Fruit fly (Drosophila melanogaster) whole organism, embryonic: ENCODE results near the gene CG31365.

ENCODE experiments used
- CG10209 ChIP-seq: fragments of 200-800 bp; sonication (Bioruptor generic); optimal IDR thresholded peaks from 3 replicates; lab custom pipeline; 2017; ENCODE audit warnings: missing biosample characterization, mild to moderate bottlenecking, missing genetic modification characterization, missing genetic modification reagents
- CG10959 ChIP-seq: fragments of 200-800 bp; sonication (Bioruptor generic); IDR thresholded peaks from 2 replicates; pipeline ENCODE4 v1.3.6; 2022; ENCODE audit warnings: missing biosample characterization, missing genetic modification characterization
- CG11695 ChIP-seq: fragments of 200-800 bp; sonication (Bioruptor generic); IDR thresholded peaks from 3 replicates; pipeline ENCODE4 v1.3.6; 2022; ENCODE audit warnings: missing biosample characterization, missing genetic modification characterization
- CG12391 ChIP-seq: fragments of 200-800 bp; sonication (Bioruptor generic); optimal IDR thresholded peaks from 3 replicates; lab custom pipeline; 2018; ENCODE audit warnings: missing biosample characterization, mild to moderate bottlenecking, missing genetic modification characterization, moderate library complexity
- CG12942 ChIP-seq: fragments of 200-800 bp; sonication (Bioruptor generic); optimal IDR thresholded peaks from 3 replicates; lab custom pipeline; 2016; ENCODE audit warnings: missing biosample characterization, missing genetic modification characterization
- CG13424 ChIP-seq: fragments of 200-800 bp; sonication (Bioruptor generic); optimal IDR thresholded peaks from 2 replicates; lab custom pipeline; 2019; ENCODE audit warnings: missing biosample characterization, mild to moderate bottlenecking, missing genetic modification characterization, moderate library complexity
- CG13624 ChIP-seq: fragments of 200-800 bp; sonication (Bioruptor generic); optimal IDR thresholded peaks from 2 replicates; lab custom pipeline; 2016; ENCODE audit warnings: missing biosample characterization, missing genetic modification characterization
- CG17385 ChIP-seq: fragments of 200-800 bp; sonication (Bioruptor generic); optimal IDR thresholded peaks from 3 replicates; lab custom pipeline; 2018; ENCODE audit warnings: missing biosample characterization, mild to moderate bottlenecking, missing genetic modification characterization
- CG17802 ChIP-seq: fragments of 200-800 bp; sonication (Bioruptor generic); optimal IDR thresholded peaks from 2 replicates; lab custom pipeline; 2018; ENCODE audit warnings: missing biosample characterization, mild to moderate bottlenecking, missing genetic modification characterization, moderate library complexity
- CG17829 ChIP-seq: fragments of 200-800 bp; optimal IDR thresholded peaks from 2 replicates; lab custom pipeline; 2019; ENCODE audit warnings: missing biosample characterization, mild to moderate bottlenecking, missing genetic modification characterization, moderate library complexity
- CG1792 ChIP-seq: fragments of 200-800 bp; sonication (Bioruptor generic); optimal IDR thresholded peaks from 2 replicates; lab custom pipeline; 2016; ENCODE audit warnings: missing biosample characterization, missing genetic modification characterization
- CG18262 ChIP-seq: fragments of 200-800 bp; optimal IDR thresholded peaks from 3 replicates; lab custom pipeline; 2019; ENCODE audit warnings: missing biosample characterization, mild to moderate bottlenecking, missing genetic modification characterization, moderate library complexity
- CG1832 ChIP-seq: fragments of 200-800 bp; sonication (Bioruptor generic); optimal IDR thresholded peaks from 2 replicates; lab custom pipeline; 2017; ENCODE audit warnings: missing biosample characterization, mild to moderate bottlenecking, missing genetic modification characterization, inconsistent platforms
- CG18476 ChIP-seq: fragments of 200-800 bp; sonication (Bioruptor generic); optimal IDR thresholded peaks from 2 replicates; lab custom pipeline; 2016; ENCODE audit warnings: missing biosample characterization, mild to moderate bottlenecking, missing genetic modification characterization
- CG2875 ChIP-seq: fragments of 200-800 bp; sonication (Bioruptor generic); optimal IDR thresholded peaks from 2 replicates; lab custom pipeline; 2017; ENCODE audit warnings: missing biosample characterization, mild to moderate bottlenecking, missing genetic modification characterization, missing genetic modification reagents
- CG3065 ChIP-seq: fragments of 200-800 bp; sonication (Bioruptor generic); optimal IDR thresholded peaks from 2 replicates; lab custom pipeline; 2016; ENCODE audit warnings: missing biosample characterization, missing genetic modification characterization
- CG34376 ChIP-seq: fragments of 200-800 bp; sonication (Bioruptor generic); optimal IDR thresholded peaks from 2 replicates; lab custom pipeline; 2018; ENCODE audit warnings: missing biosample characterization, mild to moderate bottlenecking, missing genetic modification characterization
- CG6689 ChIP-seq: fragments of 200-800 bp; sonication (Bioruptor generic); IDR thresholded peaks from 2 replicates; pipeline ENCODE4 v1.3.6; 2022; ENCODE audit warnings: missing biosample characterization, missing genetic modification characterization
- CG8359 ChIP-seq: fragments of 200-800 bp; sonication (Bioruptor generic); optimal IDR thresholded peaks from 2 replicates; lab custom pipeline; 2017; ENCODE audit warnings: missing biosample characterization, mild to moderate bottlenecking, missing genetic modification characterization, borderline replicate concordance
- CG8388 ChIP-seq: fragments of 200-800 bp; sonication (Bioruptor generic); optimal IDR thresholded peaks from 2 replicates; lab custom pipeline; 2019; ENCODE audit warnings: missing biosample characterization, mild to moderate bottlenecking, missing genetic modification characterization, moderate library complexity
- CG8765 ChIP-seq: fragments of 200-800 bp; sonication (Bioruptor generic); IDR thresholded peaks from 2 replicates; pipeline ENCODE4 v1.3.6; 2022; ENCODE audit warnings: missing biosample characterization, missing genetic modification characterization
- CHES-1-like ChIP-seq: fragments of 200-800 bp; sonication (Bioruptor generic); optimal IDR thresholded peaks from 2 replicates; lab custom pipeline; 2016; ENCODE audit warnings: missing biosample characterization, missing genetic modification characterization
- Camta ChIP-seq: fragments of 200-800 bp; sonication (Bioruptor generic); optimal IDR thresholded peaks from 2 replicates; lab custom pipeline; 2016; ENCODE audit warnings: missing biosample characterization, missing genetic modification characterization
- D ChIP-seq, 2 experiments: fragments of 200-800 bp in 1 of 2; fragments of >200 bp in 1 of 2; sonication (Bioruptor generic) in 1 of 2; optimal IDR thresholded peaks; 2 replicates in 1 of 2; 3 replicates in 1 of 2; lab custom pipeline; 2017; ENCODE audit warnings: mild to moderate bottlenecking in 1 of 2, missing biosample characterization in 1 of 2, missing genetic modification characterization in 1 of 2, missing genetic modification reagents in 1 of 2
- Drgx ChIP-seq: fragments of 200-800 bp; sonication (Bioruptor generic); IDR thresholded peaks from 2 replicates; pipeline ENCODE4 v1.3.6; 2022; ENCODE audit warnings: missing biosample characterization, missing genetic modification characterization
- E2f2 ChIP-seq: fragments of 200-800 bp; sonication (Bioruptor generic); IDR thresholded peaks from 2 replicates; pipeline ENCODE4 v1.3.6; 2022; ENCODE audit warnings: missing biosample characterization, missing genetic modification characterization
- Fer2 ChIP-seq: fragments of 200-800 bp; sonication (Bioruptor generic); optimal IDR thresholded peaks from 2 replicates; lab custom pipeline; 2018; ENCODE audit warnings: missing biosample characterization, mild to moderate bottlenecking, missing genetic modification characterization, moderate library complexity
- Hr39 ChIP-seq: fragments of >200 bp; optimal IDR thresholded peaks from 2 replicates; lab custom pipeline; 2017
- Opbp ChIP-seq: fragments of 200-800 bp; sonication (Bioruptor generic); IDR thresholded peaks from 3 replicates; pipeline ENCODE4 v1.3.6; 2022; ENCODE audit warnings: missing biosample characterization, missing genetic modification characterization; ENCODE audit not compliant: partially characterized antibody
- Usf ChIP-seq: fragments of 200-800 bp; sonication (Bioruptor generic); optimal IDR thresholded peaks from 2 replicates; lab custom pipeline; 2017; ENCODE audit warnings: missing genotype, missing biosample characterization, missing genetic modification characterization
- az2 ChIP-seq: fragments of 200-800 bp; sonication (Bioruptor generic); optimal IDR thresholded peaks from 3 replicates; lab custom pipeline; 2016; ENCODE audit warnings: missing biosample characterization, missing genetic modification characterization
- bsh ChIP-seq, 2 experiments: fragments of 200-800 bp; sonication (Bioruptor generic); optimal IDR thresholded peaks; 2 replicates each; lab custom pipeline; 2017 to 2018; ENCODE audit warnings: mild to moderate bottlenecking in 2 of 2, missing biosample characterization in 2 of 2, missing genetic modification characterization in 2 of 2, moderate library complexity in 1 of 2
- btn ChIP-seq: fragments of 200-800 bp; sonication (Bioruptor generic); optimal IDR thresholded peaks from 2 replicates; lab custom pipeline; 2016; ENCODE audit warnings: missing biosample characterization, missing genetic modification characterization
- crol ChIP-seq: fragments of 200-800 bp; sonication (Bioruptor generic); IDR thresholded peaks from 2 replicates; pipeline ENCODE4 v1.3.6; 2022; ENCODE audit warnings: missing biosample characterization, missing genetic modification characterization
- crp ChIP-seq, 2 experiments: fragments of 200-800 bp; sonication (Bioruptor generic); optimal IDR thresholded peaks; 2 replicates in 1 of 2; 3 replicates in 1 of 2; lab custom pipeline; 2017; ENCODE audit warnings: missing biosample characterization in 2 of 2, missing genetic modification characterization in 2 of 2, mild to moderate bottlenecking in 1 of 2, moderate library complexity in 1 of 2
- dmrt11E ChIP-seq: fragments of 200-800 bp; sonication (Bioruptor generic); optimal IDR thresholded peaks from 3 replicates; lab custom pipeline; 2018; ENCODE audit warnings: missing biosample characterization, mild to moderate bottlenecking, missing genetic modification characterization, moderate library complexity
- gcm ChIP-seq: fragments of 200-800 bp; sonication (Bioruptor generic); optimal IDR thresholded peaks from 2 replicates; lab custom pipeline; 2019; ENCODE audit warnings: missing biosample characterization, mild to moderate bottlenecking, missing genetic modification characterization, moderate library complexity
- gem ChIP-seq: fragments of 200-800 bp; sonication (Bioruptor generic); optimal IDR thresholded peaks from 2 replicates; lab custom pipeline; 2019; ENCODE audit warnings: missing biosample characterization, mild to moderate bottlenecking, missing genetic modification characterization, moderate library complexity
- grn ChIP-seq: fragments of 200-800 bp; sonication (Bioruptor generic); optimal IDR thresholded peaks from 3 replicates; lab custom pipeline; 2017; ENCODE audit warnings: missing biosample characterization, missing genetic modification characterization
- gt ChIP-seq: fragments of 200-800 bp; sonication (Bioruptor generic); IDR thresholded peaks from 2 replicates; pipeline ENCODE4 v1.3.6; 2022; ENCODE audit warnings: missing biosample characterization, missing genetic modification characterization
- ind ChIP-seq: fragments of 200-800 bp; sonication (Bioruptor generic); optimal IDR thresholded peaks from 3 replicates; lab custom pipeline; 2016; ENCODE audit warnings: missing biosample characterization, missing genetic modification characterization
- inv ChIP-seq: fragments of 200-800 bp; sonication (Bioruptor generic); IDR thresholded peaks from 2 replicates; pipeline ENCODE4 v1.3.6; 2022; ENCODE audit warnings: missing biosample characterization, missing genetic modification characterization; ENCODE audit not compliant: partially characterized antibody
- klu ChIP-seq: fragments of 200-800 bp; sonication (Bioruptor generic); IDR thresholded peaks from 2 replicates; pipeline ENCODE4 v1.3.6; 2022; ENCODE audit warnings: missing biosample characterization, missing genetic modification characterization
- lilli ChIP-seq: fragments of 200-800 bp; sonication (Bioruptor generic); optimal IDR thresholded peaks from 3 replicates; lab custom pipeline; 2016; ENCODE audit warnings: missing biosample characterization, missing genetic modification characterization
- nau ChIP-seq: fragments of 200-800 bp; sonication (Bioruptor generic); optimal IDR thresholded peaks from 3 replicates; lab custom pipeline; 2017; ENCODE audit warnings: missing biosample characterization, mild to moderate bottlenecking, missing genetic modification characterization, missing genetic modification reagents
- odd ChIP-seq: fragments of 200-800 bp; sonication (Bioruptor generic); optimal IDR thresholded peaks from 2 replicates; lab custom pipeline; 2017; ENCODE audit warnings: missing biosample characterization, mild to moderate bottlenecking, missing genetic modification characterization
- psq ChIP-seq: fragments of 200-800 bp; sonication (Bioruptor generic); optimal IDR thresholded peaks from 2 replicates; lab custom pipeline; 2017; ENCODE audit warnings: missing biosample characterization, missing genetic modification characterization
- seq ChIP-seq: fragments of 200-800 bp; sonication (Bioruptor generic); IDR thresholded peaks from 2 replicates; pipeline ENCODE4 v1.3.6; 2022; ENCODE audit warnings: missing biosample characterization, missing genetic modification characterization
- sima ChIP-seq: fragments of 200-800 bp; sonication (Bioruptor generic); optimal IDR thresholded peaks from 2 replicates; lab custom pipeline; 2016; ENCODE audit warnings: missing biosample characterization, missing genetic modification characterization
- tgo ChIP-seq: fragments of 200-800 bp; sonication (Bioruptor generic); IDR thresholded peaks from 3 replicates; pipeline ENCODE4 v1.3.6; 2022; ENCODE audit warnings: missing biosample characterization, missing genetic modification characterization

The CG31365 gene

DNA sequence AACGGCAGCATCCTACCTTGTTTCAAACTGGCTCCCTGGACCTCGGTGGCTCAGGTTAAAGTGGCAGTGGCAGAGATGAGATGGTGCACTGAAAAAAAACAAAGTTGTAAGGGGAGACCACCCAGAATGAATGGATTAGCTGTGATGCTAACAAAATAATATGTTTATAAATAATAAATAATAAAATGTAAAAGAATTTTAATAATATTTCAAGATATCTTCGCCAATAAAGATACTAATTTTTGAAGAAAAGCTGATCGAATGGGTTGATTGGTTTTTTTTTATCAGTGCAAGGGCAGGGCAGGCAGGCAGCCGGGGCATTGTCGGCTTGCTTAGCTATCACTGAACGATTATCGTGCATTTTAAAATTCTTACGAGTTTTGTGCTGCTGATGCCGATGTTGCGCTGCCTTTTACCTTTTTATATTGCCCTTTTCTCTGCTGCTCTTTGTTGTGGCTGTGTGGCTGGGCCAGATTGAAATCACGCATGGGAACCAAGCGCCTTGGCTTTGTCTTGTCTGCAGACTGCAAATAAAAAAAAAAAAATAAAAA lies 22.9 kb upstream of the CG31365 start (continued):
- TF ChIP-seq CG12942 (GFP tag; lab: Kevin White, UChicago) (no peak), CG13624 (GFP tag; lab: Kevin White, UChicago) (no peak), tgo (GFP tag; lab: Robert Waterston, UW) (no peak), Hr39 (no peak), klu (no peak), CG2875 (GFP tag; lab: Kevin White, UChicago) (peak; percentile 40), btn (GFP tag; lab: Kevin White, UChicago) (no peak), CG34376 (GFP tag; lab: Kevin White, UChicago) (no peak), Drgx (peak; percentile 48; the same call in 1 of the 2 replicates), nau (no peak), gem (tag; lab: Kevin White, UChicago) (peak; percentile 64), az2 (GFP tag; lab: Kevin White, UChicago) (peak; percentile 14), CG1832 (GFP tag; lab: Kevin White, UChicago) (no peak), bsh (GFP tag; optimal IDR thresholded peaks at IDR 0.05; lab: Kevin White, UChicago) (peak; percentile 62 to 65), sima (no peak), lilli (GFP tag; lab: Kevin White, UChicago) (no peak), Fer2 (tag; lab: Kevin White, UChicago) (no peak), odd (GFP tag; lab: Kevin White, UChicago) (peak; percentile 31), ind (GFP tag; lab: Kevin White, UChicago) (no peak), CG18262 (tag; lab: Kevin White, UChicago) (peak; percentile 73), CG8359 (GFP tag; lab: Kevin White, UChicago) (peak; percentile 3), D (optimal IDR thresholded peaks at IDR 0.05; lab: Kevin White, UChicago) (no peak), D (GFP tag; optimal IDR thresholded peaks at IDR 0.05; lab: Kevin White, UChicago) (peak; percentile 57), CHES-1-like (no peak), gt (GFP tag; lab: Robert Waterston, UW) (no peak), CG10959 (GFP tag; lab: Robert Waterston, UW) (peak; percentile 61), Usf (GFP tag; lab: Kevin White, UChicago) (peak; percentile 15), grn (GFP tag; lab: Kevin White, UChicago) (no peak), Camta (GFP tag; lab: Kevin White, UChicago) (no peak), CG10209 (peak; percentile 28), CG17829 (tag; lab: Kevin White, UChicago) (peak; percentile 69), inv (GFP tag; lab: Robert Waterston, UW) (no peak), CG3065 (GFP tag; lab: Kevin White, UChicago) (no peak), gcm (GFP tag; lab: Kevin White, UChicago) (no peak), E2f2 (GFP tag; lab: Robert Waterston, UW) (0 out of 2 replicates have a peak, but pooled peaks have one; percentile 7), CG6689 (GFP tag; lab: Robert Waterston, UW) (peak; percentile 48; the same call in 1 of the 2 replicates), CG12391 (tag; lab: Kevin White, UChicago) (peak; percentile 63), CG13424 (tag; lab: Kevin White, UChicago) (peak; percentile 26), crp (GFP tag; optimal IDR thresholded peaks at IDR 0.05; lab: Kevin White, UChicago) (no peak), CG8765 (peak; percentile 14; the same call in 1 of the 2 replicates), CG1792 (GFP tag; lab: Kevin White, UChicago) (no peak), CG17385 (GFP tag; lab: Kevin White, UChicago) (peak; percentile 3), CG11695 (0 out of 3 replicates have a peak, but pooled peaks have one; percentile 25), crol (GFP tag; lab: Robert Waterston, UW) (no peak), psq (GFP tag; lab: Kevin White, UChicago) (no peak), CG17802 (tag; lab: Kevin White, UChicago) (no peak), Opbp (GFP tag; lab: Robert Waterston, UW) (no peak), CG18476 (GFP tag; lab: Kevin White, UChicago) (no peak), seq (GFP tag; lab: Robert Waterston, UW) (no peak), CG8388 (GFP tag; lab: Kevin White, UChicago) (peak; percentile 56), dmrt11E (peak; percentile 85)
